Fruit fly (Drosophila melanogaster) whole organism, embryonic: ENCODE results near the gene Fitm.

Experiments used
- CG11085 ChIP-seq: fragments of 200-800 bp; sonication (Bioruptor generic); IDR thresholded peaks from 2 replicates; pipeline ENCODE4 v1.3.6; 2022; ENCODE audit warnings: missing biosample characterization, missing genetic modification characterization
- CG12744 ChIP-seq: fragments of 200-800 bp; sonication (Bioruptor generic); optimal IDR thresholded peaks from 2 replicates; lab custom pipeline; 2016; ENCODE audit warnings: missing biosample characterization, missing genetic modification characterization
- CG6813 ChIP-seq: fragments of 200-800 bp; sonication (Bioruptor generic); optimal IDR thresholded peaks from 2 replicates; lab custom pipeline; 2017; ENCODE audit warnings: missing biosample characterization, missing genetic modification characterization, mild to moderate bottlenecking, moderate library complexity, missing genetic modification reagents
- CG8089 ChIP-seq: fragments of 200-800 bp; sonication (Bioruptor generic); optimal IDR thresholded peaks from 3 replicates; lab custom pipeline; 2016; ENCODE audit warnings: missing biosample characterization, missing genetic modification characterization
- TFAM ChIP-seq: fragments of 200-800 bp; sonication (Bioruptor generic); optimal IDR thresholded peaks from 2 replicates; lab custom pipeline; 2017; ENCODE audit warnings: missing biosample characterization, missing genetic modification characterization, inconsistent platforms
- grau ChIP-seq: fragments of 200-800 bp; optimal IDR thresholded peaks from 3 replicates; lab custom pipeline; 2019; ENCODE audit warnings: missing biosample characterization, mild to moderate bottlenecking, missing genetic modification characterization, moderate library complexity
- kay ChIP-seq: fragments of 200-800 bp; sonication (Bioruptor generic); optimal IDR thresholded peaks from 2 replicates; lab custom pipeline; 2016; ENCODE audit warnings: missing biosample characterization, missing genetic modification characterization

DNA sequence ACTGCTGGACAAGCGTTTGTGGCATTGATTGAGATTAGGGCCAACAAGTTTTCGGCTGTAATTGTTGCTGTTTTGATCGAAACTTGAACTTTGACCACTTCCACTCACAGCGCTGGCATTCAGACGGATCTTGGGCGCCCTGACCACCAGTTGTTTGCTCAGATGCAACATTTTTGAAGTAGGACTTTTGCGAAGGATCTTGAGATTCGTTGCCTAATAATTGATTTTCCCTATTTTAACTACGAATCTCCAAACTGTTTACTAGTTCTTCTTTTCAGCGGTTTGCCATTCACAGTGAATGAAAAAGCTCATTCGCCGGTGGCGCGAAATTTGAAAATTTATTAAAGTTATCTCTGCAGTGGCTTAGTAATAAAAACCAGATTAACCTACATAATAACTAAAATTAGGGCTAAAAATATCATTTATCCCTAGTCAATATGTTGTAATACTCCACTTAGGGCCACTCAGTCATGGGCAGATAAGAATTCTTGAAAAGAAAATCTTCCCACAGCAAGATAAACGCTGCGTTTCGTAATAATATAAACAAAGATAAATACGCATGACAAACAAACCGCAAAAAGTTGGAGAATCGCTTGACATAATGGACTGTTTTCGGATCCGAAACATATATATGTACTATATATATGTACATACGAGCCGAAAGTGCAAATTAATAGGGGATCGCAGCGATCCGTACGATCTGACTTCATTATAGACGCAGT, 4.3 kb downstream of the Fitm start, which contains the start of the genes Dhrs4 and Gdap1:
- TF ChIP-seq grau (tag; lab: Kevin White, UChicago), result no peak
- TF ChIP-seq CG11085, result no peak
- no peak for TF ChIP-seq CG8089 (GFP tag; lab: Kevin White, UChicago)
- TF ChIP-seq CG6813, result no peak
- no peak for TF ChIP-seq TFAM (GFP tag; lab: Kevin White, UChicago)
- no peak for TF ChIP-seq kay (GFP tag; lab: Kevin White, UChicago)
- no peak for TF ChIP-seq CG12744 (GFP tag; lab: Kevin White, UChicago)
